Worm (Caenorhabditis elegans) whole organism, L3 larva: Measurements from ENCODE around the gene pqn-67.

Source experiments
- R02D3.7 ChIP-seq: fragments of 150-350 bp; optimal IDR thresholded peaks from 2 replicates; lab custom pipeline; 2014; ENCODE audit warnings: missing biosample characterization, missing genetic modification characterization
- aly-2 ChIP-seq: fragments of 150-350 bp; optimal IDR thresholded peaks from 2 replicates; lab custom pipeline; 2014; ENCODE audit warnings: missing biosample characterization, missing genetic modification characterization
- ama-1 ChIP-seq: fragments of 150-350 bp; optimal IDR thresholded peaks from 2 replicates; lab custom pipeline; 2018
- nfya-1 ChIP-seq: sonication (generic microtip); optimal IDR thresholded peaks from 2 replicates; lab custom pipeline; 2017; ENCODE audit warnings: missing genetic modification characterization, mild to moderate bottlenecking, missing compliant biosample characterization, antibody characterized with exemption, moderate library complexity; ENCODE audit not compliant: insufficient read depth
- nhr-25 ChIP-seq: sonication (generic microtip); optimal IDR thresholded peaks from 2 replicates; lab custom pipeline; 2017; ENCODE audit warnings: missing biosample characterization, missing genetic modification characterization
- nhr-76 ChIP-seq: fragments of 150-350 bp; sonication (generic microtip); optimal IDR thresholded peaks from 5 replicates; lab custom pipeline; 2014; ENCODE audit warnings: missing biosample characterization, missing genetic modification characterization
- sea-2 ChIP-seq: fragments of 150-350 bp; sonication (generic microtip); optimal IDR thresholded peaks from 4 replicates; lab custom pipeline; 2014; ENCODE audit warnings: missing biosample characterization, missing genetic modification reagents, missing genetic modification characterization
- snpc-4 ChIP-seq: fragments of 150-350 bp; optimal IDR thresholded peaks from 2 replicates; lab custom pipeline; 2014; ENCODE audit warnings: missing biosample characterization, missing genetic modification characterization
- tbx-2 ChIP-seq: sonication (generic microtip); optimal IDR thresholded peaks from 2 replicates; lab custom pipeline; 2016; ENCODE audit warnings: mild to moderate bottlenecking, missing genetic modification characterization, missing compliant biosample characterization
- unc-62 ChIP-seq: fragments of 150-350 bp; sonication (generic microtip); optimal IDR thresholded peaks from 4 replicates; lab custom pipeline; 2014; ENCODE audit warnings: missing biosample characterization, missing genetic modification reagents, missing genetic modification characterization

DNA sequence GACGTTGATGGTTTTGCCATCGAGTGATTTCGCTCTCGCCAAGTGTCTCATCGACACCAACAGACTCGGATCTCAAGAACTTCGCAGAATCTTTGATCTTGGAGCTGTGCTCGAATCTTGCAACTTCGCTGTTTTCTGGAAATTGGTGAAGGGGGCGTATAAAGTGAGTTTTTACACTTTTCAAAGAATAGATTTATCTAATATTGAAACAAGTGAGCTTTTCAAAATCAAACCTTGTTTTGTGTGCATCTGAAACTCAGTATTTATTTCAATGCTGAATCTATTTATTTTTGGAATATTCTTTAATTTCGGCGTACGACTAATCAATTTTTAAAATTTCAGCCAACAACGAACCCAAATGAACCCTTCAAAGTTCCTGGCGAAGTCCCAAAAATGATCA lies 30.0 kb downstream of the pqn-67 start:
- TF ChIP-seq nhr-76 (tag; lab: Kevin White, UChicago) (no peak), tbx-2 (tag; lab: Kevin White, UChicago) (no peak), ama-1 (lab: Kevin White, UChicago) (no peak), R02D3.7 (no peak), nhr-25 (no peak), unc-62 (GFP tag; lab: Kevin White, UChicago) (no peak), aly-2 (tag; lab: Kevin White, UChicago) (no peak), nfya-1 (tag; lab: Kevin White, UChicago) (no peak), sea-2 (no peak), snpc-4 (tag; lab: Kevin White, UChicago) (no peak)
